Fruit fly (Drosophila melanogaster) whole organism, pupa: ENCODE results near the gene CG4593.

Source experiments
- CG10348 ChIP-seq: fragments of 200-800 bp; sonication (Bioruptor generic); IDR thresholded peaks from 2 replicates; pipeline ENCODE4 v1.3.6; 2022; ENCODE audit warnings: missing biosample characterization, missing genetic modification characterization
- CG15710 ChIP-seq: fragments of 200-800 bp; sonication (Bioruptor generic); optimal IDR thresholded peaks from 2 replicates; lab custom pipeline; 2018; ENCODE audit warnings: missing biosample characterization, mild to moderate bottlenecking, missing genetic modification characterization, moderate library complexity
- EcR ChIP-seq: fragments of 200-800 bp; sonication (Bioruptor generic); optimal IDR thresholded peaks from 3 replicates; lab custom pipeline; 2019; ENCODE audit warnings: missing biosample characterization, missing genetic modification characterization, mild to moderate bottlenecking, moderate library complexity, missing genetic modification reagents
- gl ChIP-seq: fragments of 200-800 bp; sonication (Bioruptor generic); optimal IDR thresholded peaks from 2 replicates; lab custom pipeline; 2018; ENCODE audit warnings: missing biosample characterization, mild to moderate bottlenecking, missing genetic modification characterization

dm6 chrX:6983500-6984320 lies 30.0 kb upstream of the CG4593 start:
- TF ChIP-seq CG10348 (GFP tag; lab: Robert Waterston, UW) = no peak
- TF ChIP-seq CG15710 (tag; lab: Kevin White, UChicago) = peak; percentile 71
- TF ChIP-seq gl (tag; lab: Kevin White, UChicago) = no peak
- TF ChIP-seq EcR (GFP tag; lab: Kevin White, UChicago) = peak; percentile 50
